Worm (Caenorhabditis elegans) whole organism, L4 larva: ENCODE results near the gene nlp-45.

ENCODE experiments used
- F37D6.2 ChIP-seq: sonication (generic microtip); optimal IDR thresholded peaks from 2 replicates; lab custom pipeline; 2016; ENCODE audit warnings: mild to moderate bottlenecking, missing genetic modification characterization, missing compliant biosample characterization
- F44E2.7 ChIP-seq: fragments of 200-800 bp; sonication (Bioruptor generic); IDR thresholded peaks from 2 replicates; pipeline ENCODE4 v2.1.2; 2022; ENCODE audit warnings: missing genetic modification characterization, missing compliant biosample characterization
- Y105C5A.15 ChIP-seq: fragments of 200-800 bp; sonication (Bioruptor generic); IDR thresholded peaks from 2 replicates; pipeline ENCODE4 v1.3.6; 2022; ENCODE audit warnings: missing genetic modification characterization, missing compliant biosample characterization
- Y48G9A.11 ChIP-seq: fragments of 200-800 bp; sonication (Bioruptor generic); IDR thresholded peaks from 2 replicates; pipeline ENCODE4 v1.3.6; 2022; ENCODE audit warnings: missing genetic modification reagents, missing genetic modification characterization, missing compliant biosample characterization
- ZK546.5 ChIP-seq, 2 experiments: sonication (generic microtip); optimal IDR thresholded peaks; 2 replicates each; lab custom pipeline; 2017; ENCODE audit warnings: missing biosample characterization in 2 of 2, missing genetic modification characterization in 2 of 2
- ama-1 ChIP-seq: fragments of 150-350 bp; optimal IDR thresholded peaks from 2 replicates; lab custom pipeline; 2014; ENCODE audit warnings: inconsistent platforms, mixed read lengths
- ceh-28 ChIP-seq: fragments of 150-350 bp; optimal IDR thresholded peaks from 2 replicates; lab custom pipeline; 2014; ENCODE audit warnings: missing biosample characterization, missing genetic modification reagents, missing genetic modification characterization
- ceh-44 ChIP-seq: fragments of 200-800 bp; sonication (Bioruptor generic); IDR thresholded peaks from 2 replicates; pipeline ENCODE4 v1.3.6; 2022; ENCODE audit warnings: missing genetic modification reagents, missing genetic modification characterization, missing compliant biosample characterization
- ceh-82 ChIP-seq: sonication (generic microtip); optimal IDR thresholded peaks from 2 replicates; lab custom pipeline; 2017; ENCODE audit warnings: missing biosample characterization, missing genetic modification characterization
- ces-1 ChIP-seq: fragments of 150-350 bp; sonication (generic microtip); optimal IDR thresholded peaks from 4 replicates; lab custom pipeline; 2014; ENCODE audit warnings: missing biosample characterization, missing genetic modification reagents, missing genetic modification characterization
- daf-16 ChIP-seq, 3 experiments: sonication (generic microtip); optimal IDR thresholded peaks; 2 replicates each; lab custom pipeline; 2016 to 2017; ENCODE audit warnings: missing genetic modification characterization in 3 of 3, missing genetic modification reagents in 3 of 3, mild to moderate bottlenecking in 2 of 3, missing compliant biosample characterization in 2 of 3, missing biosample characterization in 1 of 3, moderate library complexity in 1 of 3
- daf-19 ChIP-seq: fragments of 200-800 bp; sonication (Bioruptor generic); conservative IDR thresholded peaks from 2 replicates; pipeline ENCODE4 v1.3.6; 2022; ENCODE audit warnings: missing genetic modification characterization, missing compliant biosample characterization
- daf-8 ChIP-seq: fragments of 200-800 bp; sonication (Bioruptor generic); IDR thresholded peaks from 2 replicates; pipeline ENCODE4 v1.3.6; 2022; ENCODE audit warnings: missing genetic modification characterization, missing compliant biosample characterization
- dpl-1 ChIP-seq: fragments of 150-350 bp; optimal IDR thresholded peaks from 2 replicates; lab custom pipeline; 2014; ENCODE audit warnings: missing biosample characterization, missing genetic modification reagents, missing genetic modification characterization
- dve-1 ChIP-seq: sonication (generic microtip); optimal IDR thresholded peaks from 2 replicates; lab custom pipeline; 2017; ENCODE audit warnings: antibody characterized with exemption, mild to moderate bottlenecking, missing genetic modification characterization, missing compliant biosample characterization; ENCODE audit not compliant: insufficient read depth
- egl-27 ChIP-seq: sonication (generic microtip); optimal IDR thresholded peaks from 3 replicates; lab custom pipeline; 2017; ENCODE audit warnings: missing biosample characterization, missing genetic modification reagents, missing genetic modification characterization
- egl-43 ChIP-seq: fragments of 200-800 bp; sonication (Bioruptor generic); IDR thresholded peaks from 2 replicates; pipeline ENCODE4 v1.3.6; 2022; ENCODE audit warnings: missing genetic modification reagents, missing genetic modification characterization, missing compliant biosample characterization
- hlh-11 ChIP-seq: fragments of 200-800 bp; sonication (Bioruptor generic); optimal IDR thresholded peaks from 2 replicates; lab custom pipeline; 2018; ENCODE audit warnings: mild to moderate bottlenecking, missing genetic modification characterization, missing compliant biosample characterization
- hlh-30 ChIP-seq: sonication (generic microtip); optimal IDR thresholded peaks from 2 replicates; lab custom pipeline; 2017; ENCODE audit warnings: antibody characterized with exemption, mild to moderate bottlenecking, missing genetic modification characterization, missing compliant biosample characterization; ENCODE audit not compliant: insufficient read depth
- lin-29 ChIP-seq: fragments of 200-800 bp; sonication (Bioruptor generic); IDR thresholded peaks from 2 replicates; pipeline ENCODE4 v1.3.6; 2022; ENCODE audit warnings: missing genetic modification reagents, missing genetic modification characterization, missing compliant biosample characterization
- lin-39 ChIP-seq: fragments of 150-350 bp; optimal IDR thresholded peaks from 2 replicates; lab custom pipeline; 2014; ENCODE audit warnings: missing biosample characterization, missing genetic modification reagents, missing genetic modification characterization
- mdl-1 ChIP-seq, 2 experiments: fragments of 150-350 bp in 1 of 2; sonication (generic microtip) in 1 of 2; optimal IDR thresholded peaks; 2 replicates each; lab custom pipeline; 2014 to 2017; ENCODE audit warnings: missing biosample characterization in 2 of 2, missing genetic modification characterization in 2 of 2
- mep-1 ChIP-seq: fragments of 150-350 bp; sonication (generic microtip); optimal IDR thresholded peaks from 3 replicates; lab custom pipeline; 2014; ENCODE audit warnings: missing biosample characterization, missing genetic modification characterization
- mxl-2 ChIP-seq: fragments of 200-800 bp; sonication (Bioruptor generic); conservative IDR thresholded peaks from 2 replicates; pipeline ENCODE4 v1.3.6; 2022; ENCODE audit warnings: missing genetic modification reagents, missing genetic modification characterization, missing compliant biosample characterization
- mxl-3 ChIP-seq: fragments of 200-800 bp; sonication (Bioruptor generic); optimal IDR thresholded peaks from 2 replicates; lab custom pipeline; 2018; ENCODE audit warnings: mild to moderate bottlenecking, missing genetic modification characterization, missing compliant biosample characterization
- nhr-10 ChIP-seq: fragments of 150-350 bp; optimal IDR thresholded peaks from 2 replicates; lab custom pipeline; 2014; ENCODE audit warnings: missing biosample characterization, missing genetic modification characterization
- nhr-11 ChIP-seq: fragments of 150-350 bp; optimal IDR thresholded peaks from 2 replicates; lab custom pipeline; 2014; ENCODE audit warnings: missing biosample characterization, missing genetic modification characterization
- nhr-28 ChIP-seq: fragments of 150-350 bp; optimal IDR thresholded peaks from 2 replicates; lab custom pipeline; 2014; ENCODE audit warnings: missing biosample characterization, missing genetic modification characterization
- nhr-41 ChIP-seq: fragments of 200-800 bp; sonication (Bioruptor generic); IDR thresholded peaks from 2 replicates; pipeline ENCODE4 v1.3.6; 2022; ENCODE audit warnings: missing genetic modification reagents, missing genetic modification characterization, missing compliant biosample characterization
- nhr-42 ChIP-seq: fragments of 200-800 bp; sonication (Bioruptor generic); IDR thresholded peaks from 2 replicates; pipeline ENCODE4 v1.3.6; 2022; ENCODE audit warnings: missing genetic modification characterization, missing compliant biosample characterization
- nhr-76 ChIP-seq: fragments of 150-350 bp; optimal IDR thresholded peaks from 2 replicates; lab custom pipeline; 2014; ENCODE audit warnings: missing biosample characterization, missing genetic modification characterization
- nhr-77 ChIP-seq: fragments of 150-350 bp; optimal IDR thresholded peaks from 2 replicates; lab custom pipeline; 2014; ENCODE audit warnings: missing biosample characterization, missing genetic modification characterization
- pha-4 ChIP-seq, 2 experiments: fragments of 150-350 bp in 1 of 2; fragments of 200-800 bp in 1 of 2; sonication (Bioruptor generic) in 1 of 2; IDR thresholded peaks in 1 of 2; optimal IDR thresholded peaks in 1 of 2; 2 replicates each; pipeline versions ENCODE4 v1.3.6 to Lab custom; 2014 to 2022; ENCODE audit warnings: missing genetic modification characterization in 2 of 2, missing genetic modification reagents in 2 of 2, missing biosample characterization in 1 of 2, missing compliant biosample characterization in 1 of 2
- pqm-1 ChIP-seq: sonication (generic microtip); optimal IDR thresholded peaks from 2 replicates; lab custom pipeline; 2017; ENCODE audit warnings: missing biosample characterization, missing genetic modification characterization
- rbr-2 ChIP-seq: sonication (generic microtip); optimal IDR thresholded peaks from 2 replicates; lab custom pipeline; 2016; ENCODE audit warnings: missing genotype, missing genetic modification characterization, missing compliant biosample characterization
- set-16 ChIP-seq: fragments of 200-800 bp; sonication (Bioruptor generic); IDR thresholded peaks from 2 replicates; pipeline ENCODE4 v1.3.6; 2022; ENCODE audit warnings: missing genetic modification reagents, missing genetic modification characterization, missing compliant biosample characterization
- snpc-1.2 ChIP-seq: fragments of 200-800 bp; sonication (Bioruptor generic); IDR thresholded peaks from 2 replicates; pipeline ENCODE4 v1.3.6; 2022; ENCODE audit warnings: missing genetic modification reagents, missing genetic modification characterization, missing compliant biosample characterization
- snpc-4 ChIP-seq: fragments of 150-350 bp; optimal IDR thresholded peaks from 2 replicates; lab custom pipeline; 2014; ENCODE audit warnings: missing biosample characterization, missing genetic modification characterization
- spr-3 ChIP-seq: fragments of 200-800 bp; sonication (Bioruptor generic); optimal IDR thresholded peaks from 2 replicates; lab custom pipeline; 2018; ENCODE audit warnings: mild to moderate bottlenecking, missing genetic modification characterization, missing compliant biosample characterization
- tag-97 ChIP-seq: fragments of 200-800 bp; sonication (Bioruptor generic); IDR thresholded peaks from 2 replicates; pipeline ENCODE4 v1.3.6; 2022; ENCODE audit warnings: missing genetic modification characterization, missing compliant biosample characterization
- tra-1 ChIP-seq: fragments of 200-800 bp; sonication (Bioruptor generic); IDR thresholded peaks from 2 replicates; pipeline ENCODE4 v1.3.6; 2022; ENCODE audit warnings: missing genetic modification reagents, missing genetic modification characterization, missing compliant biosample characterization
- unc-62 ChIP-seq, 3 experiments: fragments of 150-350 bp in 1 of 3; sonication (generic microtip); optimal IDR thresholded peaks in 2 of 3; peaks in 1 of 3; 1 replicate in 1 of 3; 2 replicates in 2 of 3; lab custom pipeline; 2014 to 2017; ENCODE audit warnings: missing biosample characterization in 3 of 3, missing genetic modification characterization in 3 of 3, missing genetic modification reagents in 3 of 3, missing genotype in 1 of 3
- zag-1 ChIP-seq: fragments of 150-350 bp; optimal IDR thresholded peaks from 2 replicates; lab custom pipeline; 2014; ENCODE audit warnings: missing biosample characterization, missing genetic modification characterization
- zfp-2 ChIP-seq: sonication (generic microtip); optimal IDR thresholded peaks from 2 replicates; lab custom pipeline; 2016; ENCODE audit warnings: mild to moderate bottlenecking, missing genetic modification characterization, missing compliant biosample characterization
- zfp-3 ChIP-seq: fragments of 200-800 bp; sonication (Bioruptor generic); conservative IDR thresholded peaks from 2 replicates; pipeline ENCODE4 v1.3.6; 2022; ENCODE audit warnings: missing genetic modification reagents, missing genetic modification characterization, missing compliant biosample characterization
- zip-2 ChIP-seq: fragments of 150-350 bp; optimal IDR thresholded peaks from 2 replicates; lab custom pipeline; 2014; ENCODE audit warnings: missing biosample characterization, missing genetic modification characterization
- ztf-11 ChIP-seq: fragments of 150-350 bp; optimal IDR thresholded peaks from 2 replicates; lab custom pipeline; 2014; ENCODE audit warnings: missing biosample characterization, missing genetic modification characterization

Gene nlp-45

DNA sequence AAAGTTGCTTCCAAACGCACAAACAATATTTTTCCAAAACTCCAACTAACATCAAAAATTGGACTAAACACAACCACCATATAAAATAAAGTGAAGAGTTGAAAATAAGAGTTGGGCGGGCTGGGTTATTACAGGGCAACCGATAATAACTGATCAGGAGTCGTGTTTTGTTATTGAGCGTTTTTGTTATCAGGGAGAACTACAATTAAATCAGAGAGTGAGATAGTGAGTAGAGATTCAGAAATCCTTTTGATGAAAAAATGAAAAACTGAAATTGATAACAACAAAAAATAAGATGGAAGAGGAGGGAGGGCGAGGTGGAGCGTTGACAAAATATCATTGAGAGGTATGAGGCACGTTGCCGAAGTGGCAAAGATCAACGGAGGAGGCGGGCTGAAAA lies 17.6 kb downstream of the nlp-45 start:
- TF ChIP-seq dve-1 (tag; lab: Kevin White, UChicago) (peak; percentile 82), rbr-2 (tag; lab: Kevin White, UChicago) (no peak), Y48G9A.11 (no peak), mxl-3 (no peak), zip-2 (tag; lab: Kevin White, UChicago) (no peak), nhr-42 (GFP tag; lab: Robert Waterston, UW) (no peak), mxl-2 (no peak), lin-29 (no peak), ceh-44 (GFP tag; lab: Robert Waterston, UW) (no peak), zfp-2 (tag; lab: Kevin White, UChicago) (no peak), nhr-28 (tag; lab: Kevin White, UChicago) (peak; percentile 73), zag-1 (tag; lab: Kevin White, UChicago) (no peak), unc-62 (GFP tag; optimal IDR thresholded peaks at IDR 0.05 in 1 of 2; lab: Kevin White, UChicago) (peak in 1 of 2 experiments; percentile 16), unc-62 (tag; optimal IDR thresholded peaks at IDR 0.05; lab: Kevin White, UChicago) (no peak), daf-8 (GFP tag; lab: Robert Waterston, UW) (no peak), ZK546.5 (tag; optimal IDR thresholded peaks at IDR 0.05; lab: Kevin White, UChicago) (no peak), nhr-77 (tag; lab: Kevin White, UChicago) (peak; percentile 12), pqm-1 (tag; lab: Kevin White, UChicago) (peak; percentile 86), hlh-11 (tag; lab: Kevin White, UChicago) (peak; percentile 24), daf-16 (GFP tag; optimal IDR thresholded peaks at IDR 0.05; lab: Kevin White, UChicago) (no peak), daf-16 (tag; optimal IDR thresholded peaks at IDR 0.05; lab: Kevin White, UChicago) (peak; percentile 97), tag-97 (GFP tag; lab: Robert Waterston, UW) (no peak), nhr-11 (tag; lab: Kevin White, UChicago) (no peak), mdl-1 (tag; optimal IDR thresholded peaks at IDR 0.05; lab: Kevin White, UChicago) (no peak), F37D6.2 (tag; lab: Kevin White, UChicago) (no peak), Y105C5A.15 (no peak), egl-27 (tag; lab: Kevin White, UChicago) (no peak), snpc-4 (tag; lab: Kevin White, UChicago) (no peak)

DNA sequence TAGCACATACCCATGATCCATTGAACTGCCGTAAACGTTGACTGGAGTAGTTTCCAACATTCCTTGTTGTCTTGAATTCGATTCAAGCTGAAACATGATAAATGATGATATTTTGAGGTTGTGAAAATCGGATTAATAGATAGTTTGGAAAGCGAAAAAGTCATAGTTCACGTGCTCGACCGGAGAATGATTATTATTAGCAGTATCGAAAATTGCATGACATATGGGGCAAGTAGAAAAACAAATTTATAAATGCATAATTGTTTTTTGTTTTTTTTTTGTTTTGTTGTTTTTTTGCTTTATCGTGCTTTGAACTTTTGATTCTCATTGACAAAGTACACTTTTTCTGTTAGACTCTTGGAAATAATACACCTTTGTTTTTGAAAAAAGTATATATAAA lies 18.9 kb downstream of the nlp-45 start, which contains the start of gene aakg-4:
Gene aakg-4 (minus strand): TSS at position 101 of the 400 bp plus-strand sequence.
- TF ChIP-seq Y48G9A.11 (no peak), nhr-76 (no peak), snpc-1.2 (GFP tag; lab: Robert Waterston, UW) (no peak), tra-1 (GFP tag; lab: Robert Waterston, UW) (no peak), ceh-44 (GFP tag; lab: Robert Waterston, UW) (no peak), dpl-1 (no peak), egl-43 (GFP tag; lab: Robert Waterston, UW) (no peak)
- TF ChIP-seq, all 104 proteins: peak for 0

DNA sequence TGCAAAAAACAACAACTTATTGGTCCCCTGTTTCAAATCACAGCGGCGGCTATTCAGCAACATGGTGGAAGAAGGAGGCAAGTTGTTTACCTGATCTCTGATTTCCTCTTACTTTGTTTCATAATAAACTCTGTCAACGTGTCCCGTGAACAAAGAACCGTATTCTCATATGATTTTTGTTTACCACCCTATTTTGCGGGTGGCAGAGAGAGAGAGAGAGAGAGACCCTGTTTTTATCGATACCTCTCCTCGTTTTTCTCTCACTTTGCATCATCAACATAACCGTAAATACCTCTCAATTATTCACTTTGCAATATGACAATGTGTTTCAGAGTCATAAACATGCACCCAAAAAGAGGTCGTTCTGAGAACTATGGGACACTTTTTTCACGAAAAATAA lies 20.6 kb downstream of the nlp-45 start:
- no peak for TF ChIP-seq zfp-3 (GFP tag; lab: Robert Waterston, UW)
- TF ChIP-seq ceh-28 (tag; lab: Kevin White, UChicago) = no peak
- TF ChIP-seq daf-19 (GFP tag; lab: Robert Waterston, UW) = no peak
- TF ChIP-seq F44E2.7 = no peak
- TF ChIP-seq mep-1 (tag; lab: Kevin White, UChicago) = no peak
- TF ChIP-seq ztf-11 (tag; lab: Kevin White, UChicago) = no peak
- no peak for TF ChIP-seq ama-1 (lab: Kevin White, UChicago)
- TF ChIP-seq nhr-77 (tag; lab: Kevin White, UChicago) = peak; percentile 30
- no peak for TF ChIP-seq nhr-41 (GFP tag; lab: Robert Waterston, UW)
- no peak for TF ChIP-seq snpc-4 (tag; lab: Kevin White, UChicago)
- no peak for TF ChIP-seq nhr-10
- TF ChIP-seq hlh-30 (tag; lab: Kevin White, UChicago) = peak; percentile 53
- no peak for TF ChIP-seq pha-4 (GFP tag; IDR thresholded peaks at IDR 0.05; lab: Robert Waterston, UW)
- no peak for TF ChIP-seq pha-4 (tag; optimal IDR thresholded peaks at IDR 0.05; lab: Kevin White, UChicago)
- no peak for TF ChIP-seq nhr-76
- TF ChIP-seq zip-2 (tag; lab: Kevin White, UChicago) = no peak
- TF ChIP-seq ces-1 (GFP tag; lab: Kevin White, UChicago) = no peak
- TF ChIP-seq lin-39 (tag; lab: Kevin White, UChicago) = no peak
- TF ChIP-seq dpl-1 = no peak
- TF ChIP-seq spr-3 = no peak
- TF ChIP-seq daf-16 (GFP tag; optimal IDR thresholded peaks at IDR 0.05; lab: Kevin White, UChicago) = no peak
- peak; percentile 99 for TF ChIP-seq daf-16 (tag; optimal IDR thresholded peaks at IDR 0.05; lab: Kevin White, UChicago)
- no peak for TF ChIP-seq set-16 (GFP tag; lab: Robert Waterston, UW)
- no peak for TF ChIP-seq ceh-82
- no peak for TF ChIP-seq mxl-2
- TF ChIP-seq dve-1 (tag; lab: Kevin White, UChicago) = peak; percentile 8
